Worm (Caenorhabditis elegans) whole organism, early embryonic: ENCODE data around the gene oac-31.

Source experiments
- B0310.2 ChIP-seq: sonication (generic microtip); optimal IDR thresholded peaks from 2 replicates; lab custom pipeline; 2016; ENCODE audit warnings: mild to moderate bottlenecking, missing genetic modification characterization, missing compliant biosample characterization
- ama-1 ChIP-seq: fragments of 150-350 bp; optimal IDR thresholded peaks from 2 replicates; lab custom pipeline; 2014
- ceh-13 ChIP-seq: fragments of 200-800 bp; sonication (Bioruptor generic); optimal IDR thresholded peaks from 2 replicates; lab custom pipeline; 2018; ENCODE audit warnings: mild to moderate bottlenecking, missing genetic modification characterization, missing compliant biosample characterization
- ceh-36 ChIP-seq: sonication (generic microtip); optimal IDR thresholded peaks from 2 replicates; lab custom pipeline; 2016; ENCODE audit warnings: missing genetic modification characterization, inconsistent platforms, missing compliant biosample characterization
- ets-7 ChIP-seq: sonication (generic microtip); optimal IDR thresholded peaks from 2 replicates; lab custom pipeline; 2016; ENCODE audit warnings: missing genotype, missing genetic modification characterization, missing compliant biosample characterization
- flt-1 ChIP-seq: fragments of 200-800 bp; sonication (Bioruptor generic); IDR thresholded peaks from 2 replicates; pipeline ENCODE4 v1.3.6; 2022; ENCODE audit warnings: missing genetic modification characterization, missing compliant biosample characterization
- hmbx-1 ChIP-seq: sonication (generic microtip); optimal IDR thresholded peaks from 2 replicates; lab custom pipeline; 2016; ENCODE audit warnings: mild to moderate bottlenecking, missing genetic modification characterization, missing compliant biosample characterization
- hmg-4 ChIP-seq: fragments of 200-800 bp; sonication (Bioruptor generic); optimal IDR thresholded peaks from 2 replicates; lab custom pipeline; 2018; ENCODE audit warnings: mild to moderate bottlenecking, missing genetic modification characterization, missing compliant biosample characterization
- hnd-1 ChIP-seq: sonication (generic microtip); optimal IDR thresholded peaks from 2 replicates; lab custom pipeline; 2016; ENCODE audit warnings: missing genetic modification characterization, missing compliant biosample characterization
- scrt-1 ChIP-seq: fragments of 200-800 bp; sonication (Bioruptor generic); IDR thresholded peaks from 2 replicates; pipeline ENCODE4 v1.3.6; 2022; ENCODE audit warnings: missing genetic modification characterization, missing compliant biosample characterization
- sea-1 ChIP-seq: fragments of 200-800 bp; sonication (Bioruptor generic); conservative IDR thresholded peaks from 2 replicates; pipeline ENCODE4 v1.3.6; 2022; ENCODE audit warnings: missing genetic modification characterization, missing compliant biosample characterization
- tbx-11 ChIP-seq: fragments of 200-800 bp; sonication (Bioruptor generic); IDR thresholded peaks from 2 replicates; pipeline ENCODE4 v1.3.6; 2022; ENCODE audit warnings: missing genetic modification characterization, missing compliant biosample characterization
- tra-4 ChIP-seq: sonication (generic microtip); optimal IDR thresholded peaks from 2 replicates; lab custom pipeline; 2017; ENCODE audit warnings: missing genetic modification characterization, missing compliant biosample characterization

- TF ChIP-seq tra-4 (tag; lab: Kevin White, UChicago) (no peak), ama-1 (lab: Kevin White, UChicago) (no peak), sea-1 (GFP tag; lab: Robert Waterston, UW) (no peak), ceh-36 (no peak), ets-7 (no peak), hmg-4 (no peak), ceh-13 (GFP tag; lab: Kevin White, UChicago) (no peak), scrt-1 (GFP tag; lab: Robert Waterston, UW) (no peak), tbx-11 (GFP tag; lab: Robert Waterston, UW) (no peak), flt-1 (no peak), hnd-1 (tag; lab: Kevin White, UChicago) (no peak), hmbx-1 (tag; lab: Kevin White, UChicago) (no peak), B0310.2 (tag; lab: Kevin White, UChicago) (no peak)
Observed at ce11 chrV:1550697-1551096, 9.0 kb upstream of the oac-31 start.
